Worm (Caenorhabditis elegans): Measurements from ENCODE around the gene Y43F8A.1.

DNA sequence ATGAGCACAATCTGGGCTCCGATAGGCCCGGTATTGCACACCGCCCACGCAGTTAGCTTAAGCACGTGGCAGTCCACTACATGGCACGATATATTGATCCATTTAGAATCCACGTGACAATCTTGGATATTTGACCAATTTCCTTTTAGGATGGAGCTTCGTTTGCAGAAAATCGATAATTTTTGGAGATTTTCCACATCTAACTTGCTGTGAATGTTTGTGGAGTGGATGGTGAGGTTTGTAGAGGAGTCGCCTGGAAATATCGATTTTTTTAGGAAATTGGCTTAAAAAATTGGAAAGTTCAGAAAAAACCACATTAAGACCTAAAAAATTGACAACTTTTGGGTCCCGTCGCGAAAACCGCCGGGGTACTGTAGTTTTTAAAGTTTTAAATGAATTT, 33.0 kb upstream of the Y43F8A.1 start:
- TF ChIP-seq nhr-90 (tag; optimal IDR thresholded peaks at IDR 0.05; ENCODE audit: poor library complexity) (no peak), fkh-10 (GFP tag; optimal IDR thresholded peaks at IDR 0.05) (no peak)

Measured in whole organism, L1 larva.